Worm (Caenorhabditis elegans): Measurements from ENCODE around the gene R11.3.

R11.3 gene

DNA sequence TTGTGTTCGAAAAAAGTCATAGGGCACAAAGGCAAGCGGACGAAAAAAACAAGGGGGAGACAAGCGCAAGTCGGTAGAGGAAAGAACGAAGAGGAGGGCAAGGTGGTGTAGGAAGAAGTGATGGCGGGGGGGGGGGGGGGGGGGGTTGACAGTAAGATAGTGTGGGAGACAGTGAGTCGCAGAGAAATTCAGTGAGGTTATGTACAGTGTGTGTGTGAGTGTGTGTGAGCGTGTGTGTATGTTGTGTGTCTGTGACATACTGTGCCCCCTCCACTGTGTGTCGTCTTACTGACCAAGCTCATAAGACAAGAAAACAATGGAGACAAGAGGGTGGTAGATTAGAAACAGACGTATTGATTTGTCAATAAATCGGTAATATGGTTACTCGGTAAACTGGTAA is 48.9 kb downstream of the R11.3 start (continued):
- TF ChIP-seq ama-1 (optimal IDR thresholded peaks at IDR 0.05), result no peak
- TF ChIP-seq ama-1 (GFP tag; optimal IDR thresholded peaks at IDR 0.05), result no peak
- TF ChIP-seq efl-1 (GFP tag; optimal IDR thresholded peaks at IDR 0.05), result no peak
- no peak for TF ChIP-seq lag-1 (GFP tag; IDR thresholded peaks at IDR 0.05)
- no peak for TF ChIP-seq B0261.1 (tag; optimal IDR thresholded peaks at IDR 0.05)
- no peak for TF ChIP-seq lin-26 (GFP tag; IDR thresholded peaks at IDR 0.05)
- TF ChIP-seq atf-7 (tag; optimal IDR thresholded peaks at IDR 0.05), result no peak
- TF ChIP-seq ceh-27 (GFP tag; optimal IDR thresholded peaks at IDR 0.05), result peak; percentile 40
- no peak for TF ChIP-seq nfya-1 (tag; optimal IDR thresholded peaks at IDR 0.05; ENCODE audit: borderline replicate concordance, insufficient read depth)
- no peak for TF ChIP-seq F10E7.11 (tag; optimal IDR thresholded peaks at IDR 0.05)
- 0 out of 2 replicates have a peak, but pooled peaks have one; percentile 42 for TF ChIP-seq hsf-1 (GFP tag; IDR thresholded peaks at IDR 0.05)
- no peak for TF ChIP-seq madf-8 (GFP tag; conservative IDR thresholded peaks at IDR 0.05)
- TF ChIP-seq hmg-1.2 (GFP tag; IDR thresholded peaks at IDR 0.05), result peak; percentile 83
- TF ChIP-seq rpc-1 (optimal IDR thresholded peaks at IDR 0.05), result no peak
- TF ChIP-seq rpc-1 (tag; optimal IDR thresholded peaks at IDR 0.05), result no peak
- no peak for TF ChIP-seq mel-28 (tag; optimal IDR thresholded peaks at IDR 0.05; ENCODE audit: borderline replicate concordance)
- no peak for TF ChIP-seq unc-130 (GFP tag; optimal IDR thresholded peaks at IDR 0.05)
- TF ChIP-seq lin-54 (GFP tag; optimal IDR thresholded peaks at IDR 0.05), result no peak
- TF ChIP-seq F57C9.4 (tag; optimal IDR thresholded peaks at IDR 0.05), result no peak
- no peak for TF ChIP-seq attf-3 (GFP tag; conservative IDR thresholded peaks at IDR 0.05)
- 0 out of 2 replicates have a peak, but pooled peaks have one; percentile 48 for TF ChIP-seq B0336.3 (GFP tag; IDR thresholded peaks at IDR 0.05)

- TF ChIP-seq lin-26 (GFP tag; IDR thresholded peaks at IDR 0.05) (peak; percentile 25; the same call in 1 of the 2 replicates), F22D6.2 (tag; optimal IDR thresholded peaks at IDR 0.05) (no peak), hrde-1 (tag; optimal IDR thresholded peaks at IDR 0.05; ENCODE audit: borderline replicate concordance) (no peak), lsl-1 (GFP tag; optimal IDR thresholded peaks at IDR 0.05) (no peak), nhr-179 (tag; optimal IDR thresholded peaks at IDR 0.05) (no peak), sea-2 (GFP tag; IDR thresholded peaks at IDR 0.05) (0 out of 2 replicates have a peak, but pooled peaks have one; percentile 40), gei-17 (GFP tag; optimal IDR thresholded peaks at IDR 0.05) (peak; percentile 43), hsf-1 (GFP tag; IDR thresholded peaks at IDR 0.05) (no peak), zfh-2 (GFP tag; conservative IDR thresholded peaks at IDR 0.05) (peak; percentile 97), egrh-3 (GFP tag; IDR thresholded peaks at IDR 0.05) (peak; percentile 74), ekl-4 (GFP tag; IDR thresholded peaks at IDR 0.05) (no peak), ccch-3 (GFP tag; optimal IDR thresholded peaks at IDR 0.05) (no peak), zim-3 (tag; optimal IDR thresholded peaks at IDR 0.05) (no peak), F52B5.7 (tag; optimal IDR thresholded peaks at IDR 0.05) (no peak), mcd-1 (GFP tag; IDR thresholded peaks at IDR 0.05) (0 out of 2 replicates have a peak, but pooled peaks have one; percentile 18), ceh-79 (tag; optimal IDR thresholded peaks at IDR 0.05) (no peak), T07F8.4 (tag; optimal IDR thresholded peaks at IDR 0.05) (no peak), K11D2.4 (GFP tag; IDR thresholded peaks at IDR 0.05) (0 out of 2 replicates have a peak, but pooled peaks have one; percentile 24), egl-44 (GFP tag; IDR thresholded peaks at IDR 0.05) (no peak), lir-1 (GFP tag; conservative IDR thresholded peaks at IDR 0.05) (no peak), egl-18 (GFP tag; IDR thresholded peaks at IDR 0.05) (no peak), F49E8.2 (tag; optimal IDR thresholded peaks at IDR 0.05; ENCODE audit: insufficient read depth) (no peak), ZK185.1 (tag; optimal IDR thresholded peaks at IDR 0.05; ENCODE audit: poor library complexity, severe bottlenecking) (peak; percentile 26), ceh-58 (GFP tag; IDR thresholded peaks at IDR 0.05) (no peak), athp-1 (tag; optimal IDR thresholded peaks at IDR 0.05) (no peak), pbrm-1 (GFP tag; IDR thresholded peaks at IDR 0.05) (0 out of 2 replicates have a peak, but pooled peaks have one; percentile 43), lin-35 (GFP tag; optimal IDR thresholded peaks at IDR 0.05) (peak in 1 of 3 experiments; percentile 35), mel-28 (tag; optimal IDR thresholded peaks at IDR 0.05; ENCODE audit: borderline replicate concordance) (no peak), rpc-1 (optimal IDR thresholded peaks at IDR 0.05) (no peak), rpc-1 (tag; optimal IDR thresholded peaks at IDR 0.05) (no peak), C17E4.6 (GFP tag; IDR thresholded peaks at IDR 0.05) (no peak), F57A8.1 (GFP tag; optimal IDR thresholded peaks at IDR 0.05) (no peak)
These were observed 51.3 kb downstream of the R11.3 start for ce11 chrX:16147728-16148197.

Measured in whole organism, young adult.